Worm (Caenorhabditis elegans) whole organism, L1 larva: ENCODE results near the gene F26D11.1.

Source experiments
- Y116A8C.19 ChIP-seq: sonication (generic microtip); optimal IDR thresholded peaks from 2 replicates; lab custom pipeline; 2016; ENCODE audit warnings: missing compliant biosample characterization, missing genetic modification characterization, borderline replicate concordance
- ama-1 ChIP-seq: fragments of 150-350 bp; optimal IDR thresholded peaks from 2 replicates; lab custom pipeline; 2014
- blmp-1 ChIP-seq: fragments of 150-350 bp; optimal IDR thresholded peaks from 2 replicates; lab custom pipeline; 2014; ENCODE audit warnings: missing biosample characterization, missing genetic modification characterization
- dpl-1 ChIP-seq, 3 experiments: fragments of 150-350 bp in 2 of 3; sonication (generic microtip) in 1 of 3; optimal IDR thresholded peaks; 2 replicates each; lab custom pipeline; 2014 to 2017; ENCODE audit warnings: missing biosample characterization in 3 of 3, missing genetic modification characterization in 3 of 3, missing genetic modification reagents in 3 of 3
- efl-1 ChIP-seq, 4 experiments: fragments of 150-350 bp; optimal IDR thresholded peaks in 3 of 4; peaks in 1 of 4; 1 replicate in 1 of 4; 2 replicates in 3 of 4; lab custom pipeline; 2014; ENCODE audit warnings: missing biosample characterization in 2 of 4, missing genetic modification characterization in 2 of 4, missing genetic modification reagents in 2 of 4
- egl-27 ChIP-seq, 2 experiments: fragments of 150-350 bp in 1 of 2; sonication (generic microtip); optimal IDR thresholded peaks; 3 replicates each; lab custom pipeline; 2017 to 2018; ENCODE audit warnings: missing biosample characterization in 2 of 2, missing genetic modification characterization in 2 of 2, missing genetic modification reagents in 2 of 2
- ets-5 ChIP-seq: fragments of 200-800 bp; sonication (Bioruptor generic); IDR thresholded peaks from 2 replicates; pipeline ENCODE4 v1.3.6; 2022; ENCODE audit warnings: missing genetic modification characterization, missing compliant biosample characterization
- grh-1 ChIP-seq: fragments of 200-800 bp; sonication (Bioruptor generic); IDR thresholded peaks from 2 replicates; pipeline ENCODE4 v1.3.6; 2022; ENCODE audit warnings: missing genetic modification reagents, missing genetic modification characterization, missing compliant biosample characterization
- hpl-2 ChIP-seq: fragments of 150-350 bp; optimal IDR thresholded peaks from 2 replicates; lab custom pipeline; 2014; ENCODE audit warnings: missing biosample characterization, missing genetic modification reagents, missing genetic modification characterization
- isw-1 ChIP-seq: fragments of 200-800 bp; sonication (Bioruptor generic); IDR thresholded peaks from 2 replicates; pipeline ENCODE4 v1.3.6; 2022; ENCODE audit warnings: missing genetic modification characterization, missing compliant biosample characterization
- lin-15B ChIP-seq: fragments of 150-350 bp; sonication (generic microtip); optimal IDR thresholded peaks from 3 replicates; lab custom pipeline; 2014; ENCODE audit warnings: missing biosample characterization, missing genetic modification characterization
- lir-3 ChIP-seq: sonication (generic microtip); optimal IDR thresholded peaks from 2 replicates; lab custom pipeline; 2016; ENCODE audit warnings: mild to moderate bottlenecking, missing genetic modification characterization, moderate library complexity, missing compliant biosample characterization; ENCODE audit not compliant: poor library complexity
- lsy-2 ChIP-seq, 2 experiments: fragments of 150-350 bp; optimal IDR thresholded peaks; 2 replicates each; lab custom pipeline; 2014; ENCODE audit warnings: missing biosample characterization in 2 of 2, missing genetic modification characterization in 2 of 2
- mdl-1 ChIP-seq, 2 experiments: fragments of 150-350 bp; optimal IDR thresholded peaks; 2 replicates each; lab custom pipeline; 2014 to 2017; ENCODE audit warnings: missing biosample characterization in 2 of 2, missing genetic modification characterization in 2 of 2, inconsistent platforms in 1 of 2
- nhr-12 ChIP-seq: sonication (generic microtip); optimal IDR thresholded peaks from 2 replicates; lab custom pipeline; 2017; ENCODE audit warnings: missing biosample characterization, missing genetic modification characterization
- nhr-20 ChIP-seq: sonication (generic microtip); optimal IDR thresholded peaks from 2 replicates; lab custom pipeline; 2016; ENCODE audit warnings: mild to moderate bottlenecking, missing genetic modification characterization, missing compliant biosample characterization
- nhr-237 ChIP-seq: fragments of 150-350 bp; optimal IDR thresholded peaks from 2 replicates; lab custom pipeline; 2014; ENCODE audit warnings: missing biosample characterization, missing genetic modification characterization
- nhr-47 ChIP-seq: sonication (generic microtip); optimal IDR thresholded peaks from 2 replicates; lab custom pipeline; 2016; ENCODE audit warnings: mild to moderate bottlenecking, missing genetic modification characterization, moderate library complexity, missing compliant biosample characterization
- nhr-71 ChIP-seq: sonication (generic microtip); optimal IDR thresholded peaks from 2 replicates; lab custom pipeline; 2016; ENCODE audit warnings: mild to moderate bottlenecking, missing genetic modification characterization, moderate library complexity, missing compliant biosample characterization
- nhr-76 ChIP-seq: sonication (generic microtip); optimal IDR thresholded peaks from 2 replicates; lab custom pipeline; 2017; ENCODE audit warnings: missing biosample characterization, missing genetic modification characterization
- nhr-84 ChIP-seq: sonication (generic microtip); optimal IDR thresholded peaks from 2 replicates; lab custom pipeline; 2017; ENCODE audit warnings: missing biosample characterization, missing genetic modification characterization
- rnt-1 ChIP-seq: sonication (generic microtip); optimal IDR thresholded peaks from 2 replicates; lab custom pipeline; 2016; ENCODE audit warnings: mild to moderate bottlenecking, missing genetic modification characterization, moderate library complexity, missing compliant biosample characterization
- skn-1 ChIP-seq: fragments of 150-350 bp; optimal IDR thresholded peaks from 2 replicates; lab custom pipeline; 2014; ENCODE audit warnings: missing biosample characterization, missing genetic modification characterization
- sptf-1 ChIP-seq: fragments of 150-350 bp; optimal IDR thresholded peaks from 2 replicates; lab custom pipeline; 2014; ENCODE audit warnings: missing biosample characterization, missing genetic modification characterization
- unc-62 ChIP-seq: fragments of 150-350 bp; optimal IDR thresholded peaks from 2 replicates; lab custom pipeline; 2014; ENCODE audit warnings: missing biosample characterization, missing genetic modification reagents, missing genetic modification characterization
- unc-98 ChIP-seq: fragments of 200-800 bp; sonication (Bioruptor generic); IDR thresholded peaks from 2 replicates; pipeline ENCODE4 v1.3.6; 2022; ENCODE audit warnings: missing genetic modification characterization, missing compliant biosample characterization
- xbp-1 ChIP-seq: sonication (generic microtip); optimal IDR thresholded peaks from 2 replicates; lab custom pipeline; 2016; ENCODE audit warnings: missing genetic modification characterization, missing compliant biosample characterization
- zag-1 ChIP-seq: fragments of 150-350 bp; optimal IDR thresholded peaks from 2 replicates; lab custom pipeline; 2014; ENCODE audit warnings: missing biosample characterization, missing genetic modification characterization
- zip-4 ChIP-seq: fragments of 200-800 bp; sonication (Bioruptor generic); optimal IDR thresholded peaks from 2 replicates; lab custom pipeline; 2018; ENCODE audit warnings: mild to moderate bottlenecking, missing genetic modification characterization, moderate library complexity, missing compliant biosample characterization
- ztf-11 ChIP-seq, 2 experiments: sonication (generic microtip); optimal IDR thresholded peaks; 2 replicates each; lab custom pipeline; 2016 to 2017; ENCODE audit warnings: missing genetic modification characterization in 2 of 2, missing biosample characterization in 1 of 2, missing compliant biosample characterization in 1 of 2

The F26D11.1 gene

ce11 chrV:7955168-7955567, 26.2 kb upstream of the F26D11.1 start, which contains the start of gene F26D11.12 (continued):
- TF ChIP-seq blmp-1 (tag; lab: Kevin White, UChicago) (no peak), unc-62 (no peak), nhr-71 (tag; lab: Kevin White, UChicago) (no peak), nhr-12 (no peak), nhr-237 (no peak), rnt-1 (no peak), ama-1 (lab: Kevin White, UChicago) (no peak), ztf-11 (tag; optimal IDR thresholded peaks at IDR 0.05; lab: Kevin White, UChicago) (no peak), dpl-1 (GFP tag; optimal IDR thresholded peaks at IDR 0.05; lab: Kevin White, UChicago) (peak; percentile 44 to 73 (median 66)), isw-1 (GFP tag; lab: Robert Waterston, UW) (no peak), sptf-1 (tag; lab: Kevin White, UChicago) (no peak), grh-1 (GFP tag; lab: Robert Waterston, UW) (no peak), lin-15B (tag; lab: Kevin White, UChicago) (no peak), zag-1 (tag; lab: Kevin White, UChicago) (no peak), nhr-20 (tag; lab: Kevin White, UChicago) (no peak), mdl-1 (tag; optimal IDR thresholded peaks at IDR 0.05; lab: Kevin White, UChicago) (no peak), nhr-47 (tag; lab: Kevin White, UChicago) (no peak), ets-5 (GFP tag; lab: Robert Waterston, UW) (no peak), lir-3 (tag; lab: Kevin White, UChicago) (no peak)

- TF ChIP-seq efl-1 (optimal IDR thresholded peaks at IDR 0.05; lab: Kevin White, UChicago) = no peak
- TF ChIP-seq efl-1 (GFP tag; optimal IDR thresholded peaks at IDR 0.05 in 1 of 2; lab: Kevin White, UChicago) = peak in 1 of 2 experiments; percentile 87
- TF ChIP-seq lsy-2 (tag; optimal IDR thresholded peaks at IDR 0.05; lab: Kevin White, UChicago) = no peak
Observed at ce11 chrV:7956218-7956617, 25.1 kb upstream of the F26D11.1 start, which contains the start of gene pals-34. pals-34 (minus strand) TSS chrV:7956497.

ce11 chrV:7958740-7959320, 22.5 kb upstream of the F26D11.1 start, which contains the start of the genes clec-217 and F26D11.2:
clec-217 (minus strand) TSS chrV:7958840.
F26D11.2 (plus strand) TSS chrV:7959270.
- no peak for TF ChIP-seq hpl-2 (GFP tag; lab: Kevin White, UChicago)
- no peak for TF ChIP-seq zag-1 (tag; lab: Kevin White, UChicago)
- TF ChIP-seq blmp-1 (tag; lab: Kevin White, UChicago) = peak; percentile 40

- TF ChIP-seq nhr-76 (tag; lab: Kevin White, UChicago) (no peak), nhr-84 (tag; lab: Kevin White, UChicago) (no peak), zip-4 (no peak), Y116A8C.19 (tag; lab: Kevin White, UChicago) (no peak), nhr-20 (tag; lab: Kevin White, UChicago) (no peak), xbp-1 (tag; lab: Kevin White, UChicago) (no peak), isw-1 (GFP tag; lab: Robert Waterston, UW) (no peak), efl-1 (optimal IDR thresholded peaks at IDR 0.05; lab: Kevin White, UChicago) (no peak), efl-1 (GFP tag; optimal IDR thresholded peaks at IDR 0.05 in 1 of 2; lab: Kevin White, UChicago) (no peak), nhr-12 (no peak), unc-98 (GFP tag; lab: Robert Waterston, UW) (no peak), egl-27 (tag; optimal IDR thresholded peaks at IDR 0.05; lab: Kevin White, UChicago) (no peak), nhr-71 (tag; lab: Kevin White, UChicago) (no peak), skn-1 (no peak)
Observed at ce11 chrV:7964429-7964828, 16.9 kb upstream of the F26D11.1 start.

ce11 chrV:7969107-7969506, 12.2 kb upstream of the F26D11.1 start, which contains the start of gene che-7:
che-7 (minus strand) TSS chrV:7969207.
- TF ChIP-seq lir-3 (tag; lab: Kevin White, UChicago) (no peak), zip-4 (no peak)
